Worm (Caenorhabditis elegans) whole organism, L4 larva: ENCODE measurements around the gene C05E11.2.

ENCODE experiments used
- F44E2.7 ChIP-seq: fragments of 200-800 bp; sonication (Bioruptor generic); IDR thresholded peaks from 2 replicates; pipeline ENCODE4 v2.1.2; 2022; ENCODE audit warnings: missing genetic modification characterization, missing compliant biosample characterization
- aha-1 ChIP-seq: fragments of 150-350 bp; peaks from one replicate; lab custom pipeline; 2014; ENCODE audit warnings: missing biosample characterization, missing genetic modification characterization
- attf-4 ChIP-seq: sonication (generic microtip); optimal IDR thresholded peaks from 3 replicates; lab custom pipeline; 2017; ENCODE audit warnings: missing biosample characterization, missing genetic modification characterization
- ceh-82 ChIP-seq: sonication (generic microtip); optimal IDR thresholded peaks from 2 replicates; lab custom pipeline; 2017; ENCODE audit warnings: missing biosample characterization, missing genetic modification characterization
- ctbp-1 ChIP-seq: fragments of 200-800 bp; sonication (Bioruptor generic); IDR thresholded peaks from 2 replicates; pipeline ENCODE4 v1.3.6; 2022; ENCODE audit warnings: missing genetic modification reagents, missing genetic modification characterization, missing compliant biosample characterization
- daf-16 ChIP-seq, 3 experiments: sonication (generic microtip); optimal IDR thresholded peaks; 2 replicates each; lab custom pipeline; 2016 to 2017; ENCODE audit warnings: missing genetic modification characterization in 3 of 3, missing genetic modification reagents in 3 of 3, mild to moderate bottlenecking in 2 of 3, missing compliant biosample characterization in 2 of 3, missing biosample characterization in 1 of 3, moderate library complexity in 1 of 3
- dmd-6 ChIP-seq: fragments of 200-800 bp; sonication (Bioruptor generic); IDR thresholded peaks from 2 replicates; pipeline ENCODE4 v1.3.6; 2022; ENCODE audit warnings: missing genetic modification reagents, missing genetic modification characterization, missing compliant biosample characterization
- dpl-1 ChIP-seq: fragments of 150-350 bp; optimal IDR thresholded peaks from 2 replicates; lab custom pipeline; 2014; ENCODE audit warnings: missing biosample characterization, missing genetic modification reagents, missing genetic modification characterization
- dve-1 ChIP-seq: sonication (generic microtip); optimal IDR thresholded peaks from 2 replicates; lab custom pipeline; 2017; ENCODE audit warnings: antibody characterized with exemption, mild to moderate bottlenecking, missing genetic modification characterization, missing compliant biosample characterization; ENCODE audit not compliant: insufficient read depth
- fos-1 ChIP-seq: fragments of 150-350 bp; optimal IDR thresholded peaks from 2 replicates; lab custom pipeline; 2014; ENCODE audit warnings: missing biosample characterization, missing genetic modification characterization
- hlh-11 ChIP-seq: fragments of 200-800 bp; sonication (Bioruptor generic); optimal IDR thresholded peaks from 2 replicates; lab custom pipeline; 2018; ENCODE audit warnings: mild to moderate bottlenecking, missing genetic modification characterization, missing compliant biosample characterization
- hlh-30 ChIP-seq: sonication (generic microtip); optimal IDR thresholded peaks from 2 replicates; lab custom pipeline; 2017; ENCODE audit warnings: antibody characterized with exemption, mild to moderate bottlenecking, missing genetic modification characterization, missing compliant biosample characterization; ENCODE audit not compliant: insufficient read depth
- hmg-1.1 ChIP-seq: fragments of 200-800 bp; sonication (Bioruptor generic); IDR thresholded peaks from 2 replicates; pipeline ENCODE4 v1.3.6; 2022; ENCODE audit warnings: missing genetic modification reagents, missing genetic modification characterization, missing compliant biosample characterization
- lim-7 ChIP-seq: fragments of 200-800 bp; sonication (Bioruptor generic); IDR thresholded peaks from 2 replicates; pipeline ENCODE4 v1.3.6; 2022; ENCODE audit warnings: missing genetic modification characterization, missing compliant biosample characterization
- lin-13 ChIP-seq: fragments of 150-350 bp; optimal IDR thresholded peaks from 2 replicates; lab custom pipeline; 2014; ENCODE audit warnings: missing biosample characterization, missing genetic modification reagents, missing genetic modification characterization
- mep-1 ChIP-seq: fragments of 150-350 bp; sonication (generic microtip); optimal IDR thresholded peaks from 3 replicates; lab custom pipeline; 2014; ENCODE audit warnings: missing biosample characterization, missing genetic modification characterization
- mes-2 ChIP-seq: sonication (generic microtip); optimal IDR thresholded peaks from 2 replicates; lab custom pipeline; 2016; ENCODE audit warnings: missing genotype, mild to moderate bottlenecking, missing genetic modification characterization, missing compliant biosample characterization; ENCODE audit not compliant: poor library complexity, severe bottlenecking
- mxl-3 ChIP-seq: fragments of 200-800 bp; sonication (Bioruptor generic); optimal IDR thresholded peaks from 2 replicates; lab custom pipeline; 2018; ENCODE audit warnings: mild to moderate bottlenecking, missing genetic modification characterization, missing compliant biosample characterization
- nhr-11 ChIP-seq: fragments of 150-350 bp; optimal IDR thresholded peaks from 2 replicates; lab custom pipeline; 2014; ENCODE audit warnings: missing biosample characterization, missing genetic modification characterization
- nhr-28 ChIP-seq: fragments of 150-350 bp; optimal IDR thresholded peaks from 2 replicates; lab custom pipeline; 2014; ENCODE audit warnings: missing biosample characterization, missing genetic modification characterization
- nhr-48 ChIP-seq: sonication (generic microtip); optimal IDR thresholded peaks from 2 replicates; lab custom pipeline; 2016; ENCODE audit warnings: mild to moderate bottlenecking, missing genetic modification characterization, missing compliant biosample characterization
- php-3 ChIP-seq: fragments of 200-800 bp; sonication (Bioruptor generic); IDR thresholded peaks from 2 replicates; pipeline ENCODE4 v1.3.6; 2022; ENCODE audit warnings: missing genetic modification reagents, missing genetic modification characterization, missing compliant biosample characterization
- rbr-2 ChIP-seq: sonication (generic microtip); optimal IDR thresholded peaks from 2 replicates; lab custom pipeline; 2016; ENCODE audit warnings: missing genotype, missing genetic modification characterization, missing compliant biosample characterization
- sdz-12 ChIP-seq: fragments of 200-800 bp; sonication (Bioruptor generic); optimal IDR thresholded peaks from 2 replicates; lab custom pipeline; 2018; ENCODE audit warnings: mild to moderate bottlenecking, missing genetic modification characterization, missing compliant biosample characterization
- set-16 ChIP-seq: fragments of 200-800 bp; sonication (Bioruptor generic); IDR thresholded peaks from 2 replicates; pipeline ENCODE4 v1.3.6; 2022; ENCODE audit warnings: missing genetic modification reagents, missing genetic modification characterization, missing compliant biosample characterization
- skn-1 ChIP-seq: fragments of 150-350 bp; optimal IDR thresholded peaks from 2 replicates; lab custom pipeline; 2014; ENCODE audit warnings: missing biosample characterization, missing genetic modification characterization
- spr-1 ChIP-seq: sonication (generic microtip); optimal IDR thresholded peaks from 2 replicates; lab custom pipeline; 2016; ENCODE audit warnings: mild to moderate bottlenecking, missing genetic modification characterization, missing compliant biosample characterization
- spr-3 ChIP-seq: fragments of 200-800 bp; sonication (Bioruptor generic); optimal IDR thresholded peaks from 2 replicates; lab custom pipeline; 2018; ENCODE audit warnings: mild to moderate bottlenecking, missing genetic modification characterization, missing compliant biosample characterization
- tra-1 ChIP-seq: fragments of 200-800 bp; sonication (Bioruptor generic); IDR thresholded peaks from 2 replicates; pipeline ENCODE4 v1.3.6; 2022; ENCODE audit warnings: missing genetic modification reagents, missing genetic modification characterization, missing compliant biosample characterization
- unc-130 ChIP-seq: sonication (generic microtip); optimal IDR thresholded peaks from 2 replicates; lab custom pipeline; 2016; ENCODE audit warnings: missing genetic modification reagents, missing genetic modification characterization, missing compliant biosample characterization
- unc-62 ChIP-seq, 3 experiments: fragments of 150-350 bp in 1 of 3; sonication (generic microtip); optimal IDR thresholded peaks in 2 of 3; peaks in 1 of 3; 1 replicate in 1 of 3; 2 replicates in 2 of 3; lab custom pipeline; 2014 to 2017; ENCODE audit warnings: missing biosample characterization in 3 of 3, missing genetic modification characterization in 3 of 3, missing genetic modification reagents in 3 of 3, missing genotype in 1 of 3
- zfp-3 ChIP-seq: fragments of 200-800 bp; sonication (Bioruptor generic); conservative IDR thresholded peaks from 2 replicates; pipeline ENCODE4 v1.3.6; 2022; ENCODE audit warnings: missing genetic modification reagents, missing genetic modification characterization, missing compliant biosample characterization

The C05E11.2 gene

ce11 chrX:4578581-4578980 lies 8.1 kb upstream of the C05E11.2 start:
- TF ChIP-seq fos-1 (tag; lab: Kevin White, UChicago) (no peak), unc-62 (GFP tag; optimal IDR thresholded peaks at IDR 0.05 in 1 of 2; lab: Kevin White, UChicago) (peak in 1 of 2 experiments; percentile 94), unc-62 (tag; optimal IDR thresholded peaks at IDR 0.05; lab: Kevin White, UChicago) (no peak), ctbp-1 (GFP tag; lab: Robert Waterston, UW) (no peak)

ce11 chrX:4585579-4585978 lies 1.1 kb upstream of the C05E11.2 start, which contains the start of gene C05E11.7:
C05E11.7 (minus strand) TSS chrX:4585679.
- peak; percentile 48 for TF ChIP-seq aha-1
- TF ChIP-seq skn-1 (tag; lab: Kevin White, UChicago), result no peak

- peak; percentile 1 for TF ChIP-seq hlh-30 (tag; lab: Kevin White, UChicago)
- peak; percentile 62 for TF ChIP-seq mes-2
- peak; percentile 4 for TF ChIP-seq lin-13 (GFP tag; lab: Kevin White, UChicago)
- peak; percentile 43 for TF ChIP-seq hlh-11
- TF ChIP-seq daf-16 (GFP tag; optimal IDR thresholded peaks at IDR 0.05; lab: Kevin White, UChicago), result no peak
- TF ChIP-seq daf-16 (tag; optimal IDR thresholded peaks at IDR 0.05; lab: Kevin White, UChicago), result peak; percentile 18
- no peak for TF ChIP-seq unc-130 (GFP tag; lab: Kevin White, UChicago)
- TF ChIP-seq mxl-3, result peak; percentile 54
- no peak for TF ChIP-seq php-3 (GFP tag; lab: Robert Waterston, UW)
- TF ChIP-seq dmd-6 (GFP tag; lab: Robert Waterston, UW), result peak; percentile 31; the same call in 1 of the 2 replicates
- TF ChIP-seq nhr-28, result peak; percentile 35
- no peak for TF ChIP-seq zfp-3 (GFP tag; lab: Robert Waterston, UW)
- TF ChIP-seq dpl-1 (GFP tag; lab: Kevin White, UChicago), result peak; percentile 64
- TF ChIP-seq hmg-1.1 (GFP tag; lab: Robert Waterston, UW), result peak; percentile 62; the same call in 1 of the 2 replicates
- peak; percentile 77 for TF ChIP-seq mep-1 (tag; lab: Kevin White, UChicago)
- TF ChIP-seq aha-1, result peak; percentile 17
- TF ChIP-seq dve-1 (tag; lab: Kevin White, UChicago), result peak; percentile 43
- TF ChIP-seq lim-7 (GFP tag; lab: Robert Waterston, UW), result no peak
- TF ChIP-seq ceh-82 (tag; lab: Kevin White, UChicago), result no peak
- TF ChIP-seq rbr-2 (tag; lab: Kevin White, UChicago), result peak; percentile 65
- no peak for TF ChIP-seq spr-1 (tag; lab: Kevin White, UChicago)
- TF ChIP-seq nhr-48 (tag; lab: Kevin White, UChicago), result no peak
These were observed 1.2 kb downstream of the C05E11.2 start for ce11 chrX:4587934-4588333.

- TF ChIP-seq daf-16 (GFP tag; optimal IDR thresholded peaks at IDR 0.05; lab: Kevin White, UChicago) (no peak), daf-16 (tag; optimal IDR thresholded peaks at IDR 0.05; lab: Kevin White, UChicago) (peak; percentile 69), F44E2.7 (GFP tag; lab: Robert Waterston, UW) (no peak), tra-1 (GFP tag; lab: Robert Waterston, UW) (no peak), aha-1 (no peak), sdz-12 (GFP tag; lab: Kevin White, UChicago) (no peak), spr-3 (no peak), nhr-11 (tag; lab: Kevin White, UChicago) (no peak)
These were observed 1.7 kb downstream of the C05E11.2 start, which contains the start of gene lnp-1 for ce11 chrX:4588462-4588861. lnp-1 (plus strand) TSS chrX:4588762.

ce11 chrX:4592250-4592649 lies 5.5 kb downstream of the C05E11.2 start, which contains the start of gene flp-12:
flp-12 (minus strand) TSS chrX:4592350.
- TF ChIP-seq attf-4 (tag; lab: Kevin White, UChicago) (no peak), set-16 (GFP tag; lab: Robert Waterston, UW) (no peak), spr-3 (no peak)
